Fruit fly (Drosophila melanogaster): ENCODE data around the gene gro.

DNA sequence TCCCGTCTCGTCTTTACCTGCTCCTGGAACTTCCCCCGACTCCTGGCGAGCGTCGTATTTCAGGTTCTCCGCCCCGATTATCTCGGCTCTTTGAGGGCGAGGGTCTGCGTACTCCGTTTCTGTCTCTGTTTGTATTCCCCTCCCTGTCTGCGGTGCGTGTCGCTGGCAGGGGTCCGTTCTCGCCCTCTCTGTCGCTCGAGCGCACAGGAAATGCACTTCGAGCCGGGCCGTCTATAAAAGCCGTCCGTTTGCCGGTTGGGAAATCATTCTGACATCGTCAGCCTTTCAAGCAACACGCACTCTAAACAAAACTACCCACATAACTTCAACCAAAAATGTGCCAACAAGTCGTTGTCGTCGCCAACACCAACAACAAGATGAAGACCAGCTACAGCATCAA, 30.9 kb upstream of the gro start:
- no peak for TF ChIP-seq ovo (GFP tag; optimal IDR thresholded peaks at IDR 0.05)
- TF ChIP-seq toe (GFP tag; optimal IDR thresholded peaks at IDR 0.05) = no peak
- no peak for TF ChIP-seq CG5204 (GFP tag; optimal IDR thresholded peaks at IDR 0.05)
- no peak for TF ChIP-seq CG11617 (GFP tag; optimal IDR thresholded peaks at IDR 0.05)
- no peak for TF ChIP-seq pad (GFP tag; optimal IDR thresholded peaks at IDR 0.05)
- no peak for TF ChIP-seq cic (GFP tag; optimal IDR thresholded peaks at IDR 0.05)
- TF ChIP-seq CG7101 (tag; optimal IDR thresholded peaks at IDR 0.05) = no peak
- no peak for TF ChIP-seq CG1620 (GFP tag; optimal IDR thresholded peaks at IDR 0.05)
- TF ChIP-seq cnc (optimal IDR thresholded peaks at IDR 0.05) = no peak
- no peak for TF ChIP-seq CG14711 (tag; optimal IDR thresholded peaks at IDR 0.05)
- no peak for TF ChIP-seq Mnt (GFP tag; optimal IDR thresholded peaks at IDR 0.05)
- no peak for TF ChIP-seq CG7045 (GFP tag; optimal IDR thresholded peaks at IDR 0.05)
- TF ChIP-seq Crg-1 (GFP tag; optimal IDR thresholded peaks at IDR 0.05) = no peak

Data from whole organism, adult.